Worm (Caenorhabditis elegans) whole organism, mixed stage, embryonic: Measurements from ENCODE around the gene ptr-13.

Experiments used
- blmp-1 ChIP-seq: fragments of 150-350 bp; optimal IDR thresholded peaks from 2 replicates; lab custom pipeline; 2014; ENCODE audit warnings: missing biosample characterization, missing genetic modification characterization
- ceh-43 ChIP-seq: fragments of 200-800 bp; sonication (Bioruptor generic); optimal IDR thresholded peaks from 2 replicates; lab custom pipeline; 2018; ENCODE audit warnings: mild to moderate bottlenecking, missing genetic modification characterization, moderate library complexity, missing compliant biosample characterization
- mep-1 ChIP-seq: fragments of 150-350 bp; optimal IDR thresholded peaks from 2 replicates; lab custom pipeline; 2017; ENCODE audit warnings: missing biosample characterization, missing genetic modification reagents, missing genetic modification characterization, inconsistent platforms
- nhr-237 ChIP-seq: fragments of 150-350 bp; optimal IDR thresholded peaks from 2 replicates; lab custom pipeline; 2014; ENCODE audit warnings: missing biosample characterization, missing genetic modification characterization
- nhr-28 ChIP-seq: fragments of 150-350 bp; optimal IDR thresholded peaks from 2 replicates; lab custom pipeline; 2014; ENCODE audit warnings: missing biosample characterization, missing genetic modification characterization
- unc-39 ChIP-seq: fragments of 150-350 bp; optimal IDR thresholded peaks from 2 replicates; lab custom pipeline; 2014; ENCODE audit warnings: missing biosample characterization, missing genetic modification characterization
- ztf-11 ChIP-seq: fragments of 150-350 bp; optimal IDR thresholded peaks from 2 replicates; lab custom pipeline; 2014; ENCODE audit warnings: missing biosample characterization, missing genetic modification characterization

- TF ChIP-seq nhr-28, result no peak
- no peak for TF ChIP-seq ceh-43 (GFP tag; lab: Kevin White, UChicago)
- TF ChIP-seq unc-39 (tag; lab: Kevin White, UChicago), result no peak
- no peak for TF ChIP-seq mep-1 (tag; lab: Kevin White, UChicago)
- TF ChIP-seq ztf-11, result no peak
- no peak for TF ChIP-seq nhr-237
- TF ChIP-seq blmp-1 (tag; lab: Kevin White, UChicago), result no peak
Measured at ce11 chrII:11167039-11167438, 4.8 kb upstream of the ptr-13 start.
